Worm (Caenorhabditis elegans) whole organism, L1 larva: ENCODE results near the gene K11C4.2.

ENCODE experiments used
- nhr-28 ChIP-seq: fragments of 150-350 bp; optimal IDR thresholded peaks from 2 replicates; lab custom pipeline; 2014; ENCODE audit warnings: missing biosample characterization, missing genetic modification characterization
- sup-37 ChIP-seq: fragments of 200-800 bp; sonication (Bioruptor generic); optimal IDR thresholded peaks from 2 replicates; lab custom pipeline; 2018; ENCODE audit warnings: mild to moderate bottlenecking, missing genetic modification characterization, missing compliant biosample characterization
- tbx-2 ChIP-seq: sonication (generic microtip); optimal IDR thresholded peaks from 2 replicates; lab custom pipeline; 2016; ENCODE audit warnings: missing genetic modification characterization, missing compliant biosample characterization

DNA sequence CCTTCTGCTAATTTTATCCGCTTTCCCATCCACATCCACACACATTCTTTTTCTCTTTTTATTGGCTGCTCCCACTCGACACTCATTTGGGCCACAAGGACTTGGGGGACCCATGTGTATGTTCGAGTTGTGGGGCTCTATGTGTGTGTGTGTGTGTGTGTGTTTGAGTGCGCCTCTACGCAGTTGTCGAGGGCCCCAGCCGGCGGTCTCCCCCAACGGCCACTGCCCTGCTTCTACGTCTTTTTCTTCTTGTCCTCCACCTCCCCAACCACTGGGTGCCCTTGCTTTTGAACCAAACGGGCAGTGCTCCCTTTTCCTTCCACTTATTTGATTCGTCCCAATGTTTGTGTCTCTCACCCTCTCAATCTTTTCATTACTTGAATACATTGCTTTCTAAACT, 14.3 kb upstream of the K11C4.2 start:
- TF ChIP-seq sup-37 (GFP tag; lab: Kevin White, UChicago) (no peak), tbx-2 (tag; lab: Kevin White, UChicago) (peak; percentile 35), nhr-28 (tag; lab: Kevin White, UChicago) (no peak)
